Worm (Caenorhabditis elegans) whole organism, L4 larva: Measurements from ENCODE around the gene pals-31.

Source experiments
- F49E8.2 ChIP-seq: sonication (generic microtip); optimal IDR thresholded peaks from 2 replicates; lab custom pipeline; 2016; ENCODE audit warnings: missing compliant biosample characterization, mild to moderate bottlenecking, missing genetic modification characterization, borderline replicate concordance
- R02D3.7 ChIP-seq: fragments of 150-350 bp; sonication (generic microtip); optimal IDR thresholded peaks from 3 replicates; lab custom pipeline; 2014; ENCODE audit warnings: missing biosample characterization, missing genetic modification characterization
- T26A8.4 ChIP-seq: fragments of 200-800 bp; sonication (Bioruptor generic); IDR thresholded peaks from 2 replicates; pipeline ENCODE4 v1.3.6; 2022; ENCODE audit warnings: missing genetic modification characterization, missing compliant biosample characterization
- Y5F2A.4 ChIP-seq: fragments of 200-800 bp; sonication (Bioruptor generic); optimal IDR thresholded peaks from 2 replicates; lab custom pipeline; 2018; ENCODE audit warnings: mild to moderate bottlenecking, missing genetic modification characterization, missing compliant biosample characterization
- aly-2 ChIP-seq: sonication (generic microtip); optimal IDR thresholded peaks from 2 replicates; lab custom pipeline; 2018; ENCODE audit warnings: missing biosample characterization, missing genetic modification characterization
- ceh-28 ChIP-seq: fragments of 150-350 bp; optimal IDR thresholded peaks from 2 replicates; lab custom pipeline; 2014; ENCODE audit warnings: missing biosample characterization, missing genetic modification reagents, missing genetic modification characterization
- ceh-44 ChIP-seq: fragments of 200-800 bp; sonication (Bioruptor generic); IDR thresholded peaks from 2 replicates; pipeline ENCODE4 v1.3.6; 2022; ENCODE audit warnings: missing genetic modification reagents, missing genetic modification characterization, missing compliant biosample characterization
- cey-2 ChIP-seq: sonication (generic microtip); optimal IDR thresholded peaks from 3 replicates; lab custom pipeline; 2017; ENCODE audit warnings: missing genetic modification characterization, mild to moderate bottlenecking, missing compliant biosample characterization, antibody characterized with exemption, borderline replicate concordance; ENCODE audit not compliant: insufficient read depth
- daf-16 ChIP-seq, 3 experiments: sonication (generic microtip); optimal IDR thresholded peaks; 2 replicates each; lab custom pipeline; 2016 to 2017; ENCODE audit warnings: missing genetic modification characterization in 3 of 3, missing genetic modification reagents in 3 of 3, mild to moderate bottlenecking in 2 of 3, missing compliant biosample characterization in 2 of 3, missing biosample characterization in 1 of 3, moderate library complexity in 1 of 3
- dmd-8 ChIP-seq: fragments of 200-800 bp; sonication (Bioruptor generic); IDR thresholded peaks from 2 replicates; pipeline ENCODE4 v1.3.6; 2022; ENCODE audit warnings: missing genetic modification characterization, missing compliant biosample characterization
- dmd-9 ChIP-seq: fragments of 200-800 bp; sonication (Bioruptor generic); IDR thresholded peaks from 2 replicates; pipeline ENCODE4 v1.3.6; 2022; ENCODE audit warnings: missing genetic modification reagents, missing genetic modification characterization, missing compliant biosample characterization
- egl-27 ChIP-seq: sonication (generic microtip); optimal IDR thresholded peaks from 3 replicates; lab custom pipeline; 2017; ENCODE audit warnings: missing biosample characterization, missing genetic modification reagents, missing genetic modification characterization
- fkh-10 ChIP-seq: fragments of 150-350 bp; optimal IDR thresholded peaks from 2 replicates; lab custom pipeline; 2014; ENCODE audit warnings: missing biosample characterization, missing genetic modification reagents, missing genetic modification characterization
- gei-8 ChIP-seq: fragments of 200-800 bp; sonication (Bioruptor generic); optimal IDR thresholded peaks from 2 replicates; lab custom pipeline; 2018; ENCODE audit warnings: mild to moderate bottlenecking, missing genetic modification characterization, missing compliant biosample characterization
- hlh-11 ChIP-seq: fragments of 200-800 bp; sonication (Bioruptor generic); optimal IDR thresholded peaks from 2 replicates; lab custom pipeline; 2018; ENCODE audit warnings: mild to moderate bottlenecking, missing genetic modification characterization, missing compliant biosample characterization
- hlh-30 ChIP-seq: sonication (generic microtip); optimal IDR thresholded peaks from 2 replicates; lab custom pipeline; 2017; ENCODE audit warnings: antibody characterized with exemption, mild to moderate bottlenecking, missing genetic modification characterization, missing compliant biosample characterization; ENCODE audit not compliant: insufficient read depth
- hmg-1.1 ChIP-seq: fragments of 200-800 bp; sonication (Bioruptor generic); IDR thresholded peaks from 2 replicates; pipeline ENCODE4 v1.3.6; 2022; ENCODE audit warnings: missing genetic modification reagents, missing genetic modification characterization, missing compliant biosample characterization
- mdl-1 ChIP-seq, 2 experiments: fragments of 150-350 bp in 1 of 2; sonication (generic microtip) in 1 of 2; optimal IDR thresholded peaks; 2 replicates each; lab custom pipeline; 2014 to 2017; ENCODE audit warnings: missing biosample characterization in 2 of 2, missing genetic modification characterization in 2 of 2
- mep-1 ChIP-seq: fragments of 150-350 bp; sonication (generic microtip); optimal IDR thresholded peaks from 3 replicates; lab custom pipeline; 2014; ENCODE audit warnings: missing biosample characterization, missing genetic modification characterization
- mxl-2 ChIP-seq: fragments of 200-800 bp; sonication (Bioruptor generic); conservative IDR thresholded peaks from 2 replicates; pipeline ENCODE4 v1.3.6; 2022; ENCODE audit warnings: missing genetic modification reagents, missing genetic modification characterization, missing compliant biosample characterization
- nhr-10 ChIP-seq: fragments of 150-350 bp; optimal IDR thresholded peaks from 2 replicates; lab custom pipeline; 2014; ENCODE audit warnings: missing biosample characterization, missing genetic modification characterization
- nhr-102 ChIP-seq: sonication (generic microtip); optimal IDR thresholded peaks from 2 replicates; lab custom pipeline; 2016; ENCODE audit warnings: mild to moderate bottlenecking, missing genetic modification characterization, moderate library complexity, missing compliant biosample characterization
- nhr-11 ChIP-seq: fragments of 150-350 bp; optimal IDR thresholded peaks from 2 replicates; lab custom pipeline; 2014; ENCODE audit warnings: missing biosample characterization, missing genetic modification characterization
- nhr-25 ChIP-seq: sonication (generic microtip); optimal IDR thresholded peaks from 2 replicates; lab custom pipeline; 2017; ENCODE audit warnings: missing genetic modification characterization, mild to moderate bottlenecking, missing compliant biosample characterization, antibody characterized with exemption, moderate library complexity, borderline replicate concordance; ENCODE audit not compliant: insufficient read depth
- nhr-48 ChIP-seq: sonication (generic microtip); optimal IDR thresholded peaks from 2 replicates; lab custom pipeline; 2016; ENCODE audit warnings: mild to moderate bottlenecking, missing genetic modification characterization, missing compliant biosample characterization
- pqm-1 ChIP-seq: sonication (generic microtip); optimal IDR thresholded peaks from 2 replicates; lab custom pipeline; 2017; ENCODE audit warnings: missing biosample characterization, missing genetic modification characterization
- saeg-2 ChIP-seq: fragments of 200-800 bp; sonication (Bioruptor generic); IDR thresholded peaks from 2 replicates; pipeline ENCODE4 v1.3.6; 2022; ENCODE audit warnings: missing genetic modification reagents, missing genetic modification characterization, missing compliant biosample characterization
- sdz-12 ChIP-seq: fragments of 200-800 bp; sonication (Bioruptor generic); optimal IDR thresholded peaks from 2 replicates; lab custom pipeline; 2018; ENCODE audit warnings: mild to moderate bottlenecking, missing genetic modification characterization, missing compliant biosample characterization
- set-16 ChIP-seq: fragments of 200-800 bp; sonication (Bioruptor generic); IDR thresholded peaks from 2 replicates; pipeline ENCODE4 v1.3.6; 2022; ENCODE audit warnings: missing genetic modification reagents, missing genetic modification characterization, missing compliant biosample characterization
- unc-62 ChIP-seq, 3 experiments: fragments of 150-350 bp in 1 of 3; sonication (generic microtip); optimal IDR thresholded peaks in 2 of 3; peaks in 1 of 3; 1 replicate in 1 of 3; 2 replicates in 2 of 3; lab custom pipeline; 2014 to 2017; ENCODE audit warnings: missing biosample characterization in 3 of 3, missing genetic modification characterization in 3 of 3, missing genetic modification reagents in 3 of 3, missing genotype in 1 of 3
- vab-7 ChIP-seq: fragments of 200-800 bp; sonication (Bioruptor generic); IDR thresholded peaks from 2 replicates; pipeline ENCODE4 v1.3.6; 2022; ENCODE audit warnings: missing genetic modification reagents, missing genetic modification characterization, missing compliant biosample characterization
- zag-1 ChIP-seq: fragments of 150-350 bp; optimal IDR thresholded peaks from 2 replicates; lab custom pipeline; 2014; ENCODE audit warnings: missing biosample characterization, missing genetic modification characterization
- zfp-2 ChIP-seq: sonication (generic microtip); optimal IDR thresholded peaks from 2 replicates; lab custom pipeline; 2016; ENCODE audit warnings: mild to moderate bottlenecking, missing genetic modification characterization, missing compliant biosample characterization
- zfp-3 ChIP-seq: fragments of 200-800 bp; sonication (Bioruptor generic); conservative IDR thresholded peaks from 2 replicates; pipeline ENCODE4 v1.3.6; 2022; ENCODE audit warnings: missing genetic modification reagents, missing genetic modification characterization, missing compliant biosample characterization
- zip-11 ChIP-seq: fragments of 200-800 bp; sonication (Bioruptor generic); IDR thresholded peaks from 2 replicates; pipeline ENCODE4 v1.3.6; 2022; ENCODE audit warnings: missing genetic modification characterization, missing compliant biosample characterization
- zip-2 ChIP-seq: fragments of 150-350 bp; optimal IDR thresholded peaks from 2 replicates; lab custom pipeline; 2014; ENCODE audit warnings: missing biosample characterization, missing genetic modification characterization
- ztf-7 ChIP-seq: fragments of 150-350 bp; optimal IDR thresholded peaks from 2 replicates; lab custom pipeline; 2014; ENCODE audit warnings: missing biosample characterization, missing genetic modification characterization

The pals-31 gene

ce11 chrV:636281-636680, at the start of gene pals-31:
TSS of gene pals-31 (plus strand) at chrV:636581.
- no peak for TF ChIP-seq R02D3.7 (tag; lab: Kevin White, UChicago)
- TF ChIP-seq F49E8.2: no peak
- TF ChIP-seq vab-7 (GFP tag; lab: Robert Waterston, UW): no peak
- TF ChIP-seq ceh-44 (GFP tag; lab: Robert Waterston, UW): no peak
- no peak for TF ChIP-seq ceh-28 (tag; lab: Kevin White, UChicago)
- TF ChIP-seq, all 104 proteins: peak for 0

ce11 chrV:587818-588217, 48.6 kb upstream of the pals-31 start, which contains the start of gene K06H6.1:
TSS of gene K06H6.1 (plus strand) at chrV:588118.
- TF ChIP-seq pqm-1 (tag; lab: Kevin White, UChicago) (no peak), unc-62 (GFP tag; optimal IDR thresholded peaks at IDR 0.05 in 1 of 2; lab: Kevin White, UChicago) (peak in 1 of 2 experiments; percentile 40), unc-62 (tag; optimal IDR thresholded peaks at IDR 0.05; lab: Kevin White, UChicago) (no peak)

- TF ChIP-seq zip-11 (GFP tag; lab: Robert Waterston, UW) (no peak), mxl-2 (GFP tag; lab: Robert Waterston, UW) (no peak), egl-27 (tag; lab: Kevin White, UChicago) (no peak), fkh-10 (GFP tag; lab: Kevin White, UChicago) (no peak), dmd-9 (no peak), hlh-30 (tag; lab: Kevin White, UChicago) (no peak), T26A8.4 (GFP tag; lab: Robert Waterston, UW) (no peak), cey-2 (no peak), daf-16 (GFP tag; optimal IDR thresholded peaks at IDR 0.05; lab: Kevin White, UChicago) (no peak), daf-16 (tag; optimal IDR thresholded peaks at IDR 0.05; lab: Kevin White, UChicago) (no peak)
Observed at ce11 chrV:590182-590581, 46.2 kb upstream of the pals-31 start, which contains the start of gene ZK488.6. TSS of gene ZK488.6 (plus strand) at chrV:590482.

- no peak for TF ChIP-seq zag-1 (tag; lab: Kevin White, UChicago)
- no peak for TF ChIP-seq zfp-3 (GFP tag; lab: Robert Waterston, UW)
- no peak for TF ChIP-seq Y5F2A.4 (GFP tag; lab: Kevin White, UChicago)
- TF ChIP-seq, all 104 proteins: peak for 0
Observed at ce11 chrV:592959-593358, 43.4 kb upstream of the pals-31 start, which contains the start of gene ZK488.5. TSS of gene ZK488.5 (plus strand) at chrV:593259.

ce11 chrV:596923-597322, 39.5 kb upstream of the pals-31 start:
- no peak for TF ChIP-seq nhr-10 (tag; lab: Kevin White, UChicago)
- no peak for TF ChIP-seq nhr-25 (tag; lab: Kevin White, UChicago)
- TF ChIP-seq set-16 (GFP tag; lab: Robert Waterston, UW): no peak
- TF ChIP-seq aly-2 (tag; lab: Kevin White, UChicago): no peak
- no peak for TF ChIP-seq nhr-102 (tag; lab: Kevin White, UChicago)
- TF ChIP-seq pqm-1 (tag; lab: Kevin White, UChicago): no peak
- TF ChIP-seq gei-8: no peak
- no peak for TF ChIP-seq nhr-11 (tag; lab: Kevin White, UChicago)
- no peak for TF ChIP-seq ztf-7 (tag; lab: Kevin White, UChicago)
- no peak for TF ChIP-seq nhr-48 (tag; lab: Kevin White, UChicago)
- TF ChIP-seq saeg-2: no peak

ce11 chrV:597823-598222, 38.6 kb upstream of the pals-31 start:
- TF ChIP-seq dmd-8 (GFP tag; lab: Robert Waterston, UW) (no peak), unc-62 (GFP tag; optimal IDR thresholded peaks at IDR 0.05 in 1 of 2; lab: Kevin White, UChicago) (no peak), unc-62 (tag; optimal IDR thresholded peaks at IDR 0.05; lab: Kevin White, UChicago) (no peak), hlh-11 (tag; lab: Kevin White, UChicago) (no peak), mep-1 (tag; lab: Kevin White, UChicago) (no peak), zip-2 (tag; lab: Kevin White, UChicago) (no peak), zfp-2 (no peak), sdz-12 (no peak), mdl-1 (tag; optimal IDR thresholded peaks at IDR 0.05; lab: Kevin White, UChicago) (no peak), hmg-1.1 (GFP tag; lab: Robert Waterston, UW) (no peak), F49E8.2 (no peak)
